Worm (Caenorhabditis elegans): ENCODE results near the gene mett-10.

ce11 chrIII:10093093-10093492 is 21.7 kb upstream of the mett-10 start:
- no peak for TF ChIP-seq nhr-67 (tag; optimal IDR thresholded peaks at IDR 0.05)
- no peak for TF ChIP-seq nhr-77 (tag; optimal IDR thresholded peaks at IDR 0.05)
- TF ChIP-seq R02D3.7 (tag; optimal IDR thresholded peaks at IDR 0.05): no peak
- TF ChIP-seq elt-2 (tag; optimal IDR thresholded peaks at IDR 0.05): no peak
- TF ChIP-seq hmg-11 (tag; optimal IDR thresholded peaks at IDR 0.05): no peak
- no peak for TF ChIP-seq nhr-237 (tag; optimal IDR thresholded peaks at IDR 0.05)
- TF ChIP-seq zag-1 (tag; optimal IDR thresholded peaks at IDR 0.05): no peak
- TF ChIP-seq ztf-11 (tag; optimal IDR thresholded peaks at IDR 0.05): no peak
- TF ChIP-seq snpc-4 (tag; optimal IDR thresholded peaks at IDR 0.05): no peak

All from whole organism, L3 larva.